Worm (Caenorhabditis elegans) whole organism, young adult: ENCODE data around the gene sul-1.

Source experiments
- D2030.7 ChIP-seq: fragments of 200-800 bp; sonication (Bioruptor generic); IDR thresholded peaks from 2 replicates; pipeline ENCODE4 v1.3.6; 2022; ENCODE audit warnings: missing genetic modification reagents, missing genetic modification characterization, missing compliant biosample characterization
- F57A8.1 ChIP-seq: fragments of 200-800 bp; sonication (Bioruptor generic); optimal IDR thresholded peaks from 2 replicates; lab custom pipeline; 2018; ENCODE audit warnings: mild to moderate bottlenecking, missing genetic modification characterization, moderate library complexity, missing compliant biosample characterization
- F57C9.4 ChIP-seq: sonication (generic microtip); optimal IDR thresholded peaks from 2 replicates; lab custom pipeline; 2017; ENCODE audit warnings: mild to moderate bottlenecking, missing genetic modification characterization, missing compliant biosample characterization
- Y56A3A.18 ChIP-seq: fragments of 200-800 bp; sonication (Bioruptor generic); IDR thresholded peaks from 2 replicates; pipeline ENCODE4 v1.3.6; 2022; ENCODE audit warnings: missing genetic modification reagents, missing genetic modification characterization, missing compliant biosample characterization
- athp-1 ChIP-seq: sonication (generic microtip); optimal IDR thresholded peaks from 2 replicates; lab custom pipeline; 2017; ENCODE audit warnings: mild to moderate bottlenecking, missing genetic modification characterization, missing compliant biosample characterization
- attf-3 ChIP-seq: fragments of 200-800 bp; sonication (Bioruptor generic); conservative IDR thresholded peaks from 2 replicates; pipeline ENCODE4 v1.3.6; 2022; ENCODE audit warnings: missing genetic modification reagents, missing genetic modification characterization, missing compliant biosample characterization
- bed-2 ChIP-seq: fragments of 200-800 bp; sonication (Bioruptor generic); IDR thresholded peaks from 2 replicates; pipeline ENCODE4 v1.3.6; 2022; ENCODE audit warnings: missing genetic modification reagents, missing genetic modification characterization, missing compliant biosample characterization
- ccch-3 ChIP-seq: fragments of 200-800 bp; sonication (Bioruptor generic); optimal IDR thresholded peaks from 2 replicates; lab custom pipeline; 2018; ENCODE audit warnings: mild to moderate bottlenecking, missing genetic modification characterization, missing compliant biosample characterization
- ceh-40 ChIP-seq: fragments of 200-800 bp; sonication (Bioruptor generic); IDR thresholded peaks from 2 replicates; pipeline ENCODE4 v1.3.6; 2022; ENCODE audit warnings: missing genetic modification characterization, missing compliant biosample characterization
- dpl-1 ChIP-seq: fragments of 150-350 bp; optimal IDR thresholded peaks from 2 replicates; lab custom pipeline; 2014; ENCODE audit warnings: missing biosample characterization, missing genetic modification reagents, missing genetic modification characterization
- him-1 ChIP-seq: sonication (generic microtip); optimal IDR thresholded peaks from 2 replicates; lab custom pipeline; 2016; ENCODE audit warnings: missing genotype, missing genetic modification reagents, missing genetic modification characterization, missing compliant biosample characterization
- hmg-20 ChIP-seq: fragments of 200-800 bp; sonication (Bioruptor generic); IDR thresholded peaks from 2 replicates; pipeline ENCODE4 v1.3.6; 2022; ENCODE audit warnings: missing genetic modification reagents, missing genetic modification characterization, missing compliant biosample characterization
- lag-1 ChIP-seq: fragments of 200-800 bp; sonication (Bioruptor generic); IDR thresholded peaks from 2 replicates; pipeline ENCODE4 v1.3.6; 2022; ENCODE audit warnings: missing genetic modification reagents, missing genetic modification characterization, missing compliant biosample characterization
- lin-26 ChIP-seq: fragments of 200-800 bp; sonication (Bioruptor generic); IDR thresholded peaks from 2 replicates; pipeline ENCODE4 v1.3.6; 2022; ENCODE audit warnings: missing genetic modification reagents, missing genetic modification characterization, missing compliant biosample characterization
- lin-40 ChIP-seq: sonication (generic microtip); optimal IDR thresholded peaks from 2 replicates; lab custom pipeline; 2016; ENCODE audit warnings: missing genetic modification characterization, mild to moderate bottlenecking, missing compliant biosample characterization, missing genotype, missing genetic modification reagents
- lin-54 ChIP-seq: fragments of 200-800 bp; sonication (Bioruptor generic); optimal IDR thresholded peaks from 2 replicates; lab custom pipeline; 2018; ENCODE audit warnings: mild to moderate bottlenecking, missing genetic modification characterization, missing compliant biosample characterization
- lsl-1 ChIP-seq: fragments of 200-800 bp; sonication (Bioruptor generic); optimal IDR thresholded peaks from 2 replicates; lab custom pipeline; 2018; ENCODE audit warnings: mild to moderate bottlenecking, missing genetic modification characterization, moderate library complexity, missing compliant biosample characterization
- madf-3 ChIP-seq: fragments of 200-800 bp; sonication (Bioruptor generic); IDR thresholded peaks from 2 replicates; pipeline ENCODE4 v1.3.6; 2022; ENCODE audit warnings: missing genetic modification reagents, missing genetic modification characterization, missing compliant biosample characterization
- madf-8 ChIP-seq: fragments of 200-800 bp; sonication (Bioruptor generic); conservative IDR thresholded peaks from 2 replicates; pipeline ENCODE4 v1.3.6; 2022; ENCODE audit warnings: missing genetic modification reagents, missing genetic modification characterization, missing compliant biosample characterization
- mxl-1 ChIP-seq: sonication (generic microtip); optimal IDR thresholded peaks from 2 replicates; lab custom pipeline; 2016; ENCODE audit warnings: missing genetic modification characterization, missing compliant biosample characterization
- nfya-1 ChIP-seq: sonication (generic microtip); optimal IDR thresholded peaks from 2 replicates; lab custom pipeline; 2017; ENCODE audit warnings: antibody characterized with exemption, missing compliant biosample characterization, missing genetic modification characterization, borderline replicate concordance; ENCODE audit not compliant: insufficient read depth
- nfya-2 ChIP-seq: fragments of 200-800 bp; sonication (Bioruptor generic); IDR thresholded peaks from 2 replicates; pipeline ENCODE4 v1.3.6; 2022; ENCODE audit warnings: missing genetic modification reagents, missing genetic modification characterization, missing compliant biosample characterization
- nhr-120 ChIP-seq: fragments of 200-800 bp; sonication (Bioruptor generic); IDR thresholded peaks from 2 replicates; pipeline ENCODE4 v1.3.6; 2022; ENCODE audit warnings: missing genetic modification characterization, missing compliant biosample characterization
- nhr-80 ChIP-seq: sonication (generic microtip); optimal IDR thresholded peaks from 2 replicates; lab custom pipeline; 2016; ENCODE audit warnings: missing genetic modification characterization, missing compliant biosample characterization
- sdz-38 ChIP-seq: sonication (generic microtip); optimal IDR thresholded peaks from 2 replicates; lab custom pipeline; 2016; ENCODE audit warnings: missing genotype, missing genetic modification characterization, missing compliant biosample characterization
- snpc-1.1 ChIP-seq: sonication (generic microtip); optimal IDR thresholded peaks from 2 replicates; lab custom pipeline; 2017; ENCODE audit warnings: missing genetic modification characterization, mild to moderate bottlenecking, missing compliant biosample characterization, antibody characterized with exemption, moderate library complexity, missing genotype, missing genetic modification reagents; ENCODE audit not compliant: insufficient read depth
- unc-62 ChIP-seq: fragments of 150-350 bp; optimal IDR thresholded peaks from 2 replicates; lab custom pipeline; 2014; ENCODE audit warnings: missing biosample characterization, missing genetic modification reagents, missing genetic modification characterization
- xnd-1 ChIP-seq: sonication (generic microtip); optimal IDR thresholded peaks from 2 replicates; lab custom pipeline; 2016; ENCODE audit warnings: missing genotype, missing genetic modification reagents, missing genetic modification characterization, missing compliant biosample characterization
- zim-3 ChIP-seq: sonication (generic microtip); optimal IDR thresholded peaks from 2 replicates; lab custom pipeline; 2017; ENCODE audit warnings: mild to moderate bottlenecking, missing genetic modification characterization, moderate library complexity, missing compliant biosample characterization
- ztf-22 ChIP-seq: fragments of 200-800 bp; sonication (Bioruptor generic); optimal IDR thresholded peaks from 2 replicates; lab custom pipeline; 2018; ENCODE audit warnings: mild to moderate bottlenecking, missing genetic modification characterization, moderate library complexity, missing compliant biosample characterization
- ztf-3 ChIP-seq: fragments of 200-800 bp; sonication (Bioruptor generic); optimal IDR thresholded peaks from 2 replicates; lab custom pipeline; 2018; ENCODE audit warnings: mild to moderate bottlenecking, missing genetic modification characterization, missing compliant biosample characterization

The sul-1 gene

DNA sequence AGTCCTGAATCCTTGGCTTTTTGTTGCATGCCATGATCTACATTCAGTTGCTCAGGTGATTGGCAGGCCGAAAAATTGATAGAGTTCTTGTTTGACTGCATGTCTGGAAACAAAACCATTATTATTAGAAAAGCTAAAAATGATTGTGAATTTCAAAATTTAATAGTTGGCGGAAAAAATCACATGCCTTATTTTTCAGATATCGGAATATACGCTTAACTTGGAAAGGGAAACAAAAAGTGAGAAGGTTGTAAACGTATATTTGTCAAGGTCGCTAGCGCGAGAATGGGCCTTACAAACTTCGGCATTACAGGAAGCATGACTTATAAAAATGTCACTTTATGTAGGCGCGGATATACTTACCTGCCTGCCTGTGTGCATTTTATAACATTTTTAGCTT, 967 bp upstream of the sul-1 start, which contains the start of gene K09C4.9:
Gene K09C4.9, minus strand, starts transcription at position 101 of the 400 bp plus-strand sequence.
- TF ChIP-seq nfya-1: no peak
- TF ChIP-seq nfya-2 (GFP tag; lab: Robert Waterston, UW): no peak
- no peak for TF ChIP-seq ccch-3 (GFP tag; lab: Kevin White, UChicago)
- TF ChIP-seq ztf-22: no peak
- TF ChIP-seq madf-3 (GFP tag; lab: Robert Waterston, UW): no peak
- no peak for TF ChIP-seq F57C9.4 (tag; lab: Kevin White, UChicago)
- TF ChIP-seq Y56A3A.18 (GFP tag; lab: Robert Waterston, UW): no peak
- TF ChIP-seq mxl-1 (tag; lab: Kevin White, UChicago): no peak
- TF ChIP-seq lin-54 (GFP tag; lab: Kevin White, UChicago): no peak
- TF ChIP-seq attf-3: no peak
- TF ChIP-seq dpl-1 (GFP tag; lab: Kevin White, UChicago): no peak
- TF ChIP-seq him-1: no peak
- TF ChIP-seq xnd-1 (tag; lab: Kevin White, UChicago): no peak
- TF ChIP-seq, all 124 proteins: peak for 0

DNA sequence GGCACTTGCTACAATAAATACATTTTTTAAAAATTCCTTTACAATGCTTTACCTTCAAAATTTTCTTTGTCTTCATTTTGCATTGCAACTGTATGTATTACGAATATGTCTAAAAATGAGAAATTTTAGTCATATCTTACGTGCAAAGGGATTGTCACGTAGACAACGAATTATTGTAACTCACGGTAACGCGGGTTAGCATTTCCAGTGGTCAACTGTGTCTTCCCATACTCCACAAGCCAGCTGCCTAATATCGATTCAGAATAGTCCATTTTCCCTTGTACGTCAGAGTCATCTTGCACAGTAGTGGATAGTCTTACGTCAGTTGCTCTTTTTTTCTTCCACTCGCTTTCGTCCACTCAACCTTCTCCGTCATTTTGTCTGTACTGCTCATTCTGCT, 8.1 kb downstream of the sul-1 start, which contains the start of gene fbxb-71:
Gene fbxb-71, plus strand, starts transcription at position 301 of the 400 bp plus-strand sequence.
- TF ChIP-seq him-1 (no peak), zim-3 (tag; lab: Kevin White, UChicago) (no peak), lin-26 (GFP tag; lab: Robert Waterston, UW) (no peak), nhr-120 (GFP tag; lab: Robert Waterston, UW) (no peak), madf-8 (GFP tag; lab: Robert Waterston, UW) (no peak), lag-1 (GFP tag; lab: Robert Waterston, UW) (no peak), snpc-1.1 (tag; lab: Kevin White, UChicago) (no peak), athp-1 (tag; lab: Kevin White, UChicago) (no peak), hmg-20 (GFP tag; lab: Robert Waterston, UW) (no peak)

DNA sequence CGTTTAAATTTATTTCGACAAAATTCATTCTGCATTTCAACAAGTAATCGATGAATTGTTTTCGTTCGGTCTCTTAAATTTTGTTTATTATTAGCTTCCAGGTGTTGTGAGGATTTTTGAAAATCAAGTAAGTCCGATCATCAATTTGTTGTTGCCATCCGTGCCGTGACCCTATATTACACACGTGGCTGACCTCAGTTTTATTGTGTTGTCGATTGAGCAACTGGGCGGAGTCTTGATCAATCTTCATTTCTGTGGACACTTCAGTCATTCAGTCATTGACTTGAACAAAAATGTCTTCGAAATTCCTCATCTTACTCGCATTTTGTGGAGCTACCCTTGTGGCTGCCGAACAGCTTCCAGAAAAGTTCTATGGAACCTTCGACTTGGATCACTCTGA, 10.2 kb downstream of the sul-1 start, which contains the start of gene lbp-2:
Gene lbp-2, plus strand, starts transcription at position 102 of the 400 bp plus-strand sequence.
- TF ChIP-seq lin-40 (tag; lab: Kevin White, UChicago) (no peak), mxl-1 (tag; lab: Kevin White, UChicago) (no peak), D2030.7 (GFP tag; lab: Robert Waterston, UW) (no peak), F57A8.1 (GFP tag; lab: Kevin White, UChicago) (no peak), sdz-38 (tag; lab: Kevin White, UChicago) (no peak), nhr-80 (tag; lab: Kevin White, UChicago) (no peak), ztf-3 (GFP tag; lab: Kevin White, UChicago) (no peak), unc-62 (GFP tag; lab: Kevin White, UChicago) (no peak)

DNA sequence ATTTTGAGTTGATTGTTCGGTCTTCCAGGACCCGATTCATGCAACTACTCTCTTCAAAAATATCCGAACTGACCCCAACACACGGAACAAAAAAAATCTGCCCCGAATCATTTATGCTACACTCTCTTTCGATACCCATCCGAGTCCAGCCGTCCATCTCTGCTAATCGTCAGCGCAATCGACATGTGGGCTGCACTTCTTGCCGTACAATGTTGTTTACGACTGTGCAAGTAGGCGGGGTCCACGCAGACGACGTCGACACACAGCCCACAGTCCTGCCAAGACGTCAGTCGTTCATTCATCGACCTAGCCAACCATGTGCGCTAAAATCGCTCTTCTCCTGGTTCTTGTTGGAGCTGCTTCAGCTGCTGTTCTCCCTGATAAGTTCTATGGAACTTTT, 11.9 kb downstream of the sul-1 start, which contains the start of gene lbp-1:
Gene lbp-1, plus strand, starts transcription at position 301 of the 400 bp plus-strand sequence.
- 0 out of 2 replicates have a peak, but pooled peaks have one; percentile 13 for TF ChIP-seq bed-2 (GFP tag; lab: Robert Waterston, UW)
- TF ChIP-seq ceh-40 (GFP tag; lab: Robert Waterston, UW): no peak

DNA sequence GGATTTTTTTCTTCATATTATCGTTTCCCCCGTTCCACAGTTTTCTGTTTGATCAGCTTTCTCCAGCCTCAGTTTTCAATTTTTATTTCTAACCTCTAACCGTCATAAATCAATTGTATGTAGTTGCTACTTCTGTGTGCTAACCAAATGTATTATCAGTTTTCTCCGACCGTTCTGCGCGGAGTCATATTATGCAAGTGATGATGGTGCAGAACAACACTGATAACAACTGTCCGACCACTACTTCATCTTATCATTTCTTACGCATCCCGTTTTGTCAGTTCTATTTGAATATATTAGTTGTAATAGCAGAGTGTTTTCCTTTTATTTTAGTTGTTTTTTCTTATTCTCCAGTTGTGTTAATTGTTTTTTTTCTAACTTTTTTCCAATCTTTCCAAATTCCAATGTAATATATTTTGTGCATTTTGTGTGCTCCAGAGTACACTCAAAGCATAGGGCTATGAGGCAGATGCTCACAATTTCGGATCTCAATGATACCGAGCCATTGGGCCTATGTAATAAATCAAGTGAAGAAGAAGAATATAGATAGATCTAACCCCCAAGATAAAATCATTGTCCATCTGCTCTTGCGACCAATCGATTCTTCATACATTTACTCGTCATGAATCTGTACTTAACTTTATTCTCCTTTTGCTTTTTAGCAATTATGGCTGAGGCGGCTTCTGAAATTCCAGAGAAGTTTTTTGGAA, 13.8 kb downstream of the sul-1 start, which contains the start of gene lbp-3:
Gene lbp-3, plus strand, starts transcription at position 589 of the 710 bp plus-strand sequence.
- TF ChIP-seq nhr-80 (tag; lab: Kevin White, UChicago): peak; percentile 93
- TF ChIP-seq bed-2 (GFP tag; lab: Robert Waterston, UW): no peak
- TF ChIP-seq lsl-1 (GFP tag; lab: Kevin White, UChicago): no peak
